Fruit fly (Drosophila melanogaster): ENCODE measurements around the gene gdl-ORF39.
A peak's percentile ranks its signal among the peaks of the same experiment; 100 is the strongest.

Gene gdl-ORF39

dm6 chr3L:15533402-15534129, 24.3 kb downstream of the gdl-ORF39 start (continued):
- TF ChIP-seq CG13624 (GFP tag; optimal IDR thresholded peaks at IDR 0.05) (peak; percentile 1), gsb-n (tag; optimal IDR thresholded peaks at IDR 0.05) (peak; percentile 59), Drgx (GFP tag; IDR thresholded peaks at IDR 0.05) (peak; percentile 61; the same call in 1 of the 2 replicates), CG12391 (tag; optimal IDR thresholded peaks at IDR 0.05) (peak; percentile 32), lov (optimal IDR thresholded peaks at IDR 0.05) (no peak), lov (GFP tag; IDR thresholded peaks at IDR 0.05) (no peak), CG3726 (GFP tag; IDR thresholded peaks at IDR 0.05) (0 out of 3 replicates have a peak, but pooled peaks have one; percentile 58), ken (GFP tag; IDR thresholded peaks at IDR 0.05) (peak; percentile 35; the same call in 1 of the 3 replicates), NC2α (GFP tag; optimal IDR thresholded peaks at IDR 0.05) (no peak), Med (GFP tag) (peak; percentile 86), CG17912 (GFP tag; optimal IDR thresholded peaks at IDR 0.05) (no peak), CG16779 (GFP tag; IDR thresholded peaks at IDR 0.05) (0 out of 2 replicates have a peak, but pooled peaks have one; percentile 3), CG11696 (GFP tag; IDR thresholded peaks at IDR 0.05) (peak; percentile 28; the same call in 1 of the 2 replicates), Ssrp (tag; optimal IDR thresholded peaks at IDR 0.05) (peak; percentile 40), Hr51 (GFP tag; optimal IDR thresholded peaks at IDR 0.05) (peak in 1 of 2 experiments; percentile 65), Six4 (GFP tag; optimal IDR thresholded peaks at IDR 0.05) (peak; percentile 23), CG42726 (GFP tag; IDR thresholded peaks at IDR 0.05; ENCODE audit: partially characterized antibody) (no peak), CG10209 (GFP tag; optimal IDR thresholded peaks at IDR 0.05) (peak; percentile 20), CG15479 (GFP tag; optimal IDR thresholded peaks at IDR 0.05) (no peak), CG16813 (GFP tag; IDR thresholded peaks at IDR 0.05; ENCODE audit: partially characterized antibody) (no peak), CG17829 (tag; optimal IDR thresholded peaks at IDR 0.05) (peak; percentile 42), B-H2 (GFP tag; optimal IDR thresholded peaks at IDR 0.05) (no peak), CG18262 (tag; optimal IDR thresholded peaks at IDR 0.05) (peak; percentile 30), unpg (GFP tag; optimal IDR thresholded peaks at IDR 0.05) (peak; percentile 41)

dm6 chr3L:15534274-15535227, 25.3 kb downstream of the gdl-ORF39 start:
- no peak for TF ChIP-seq repo (GFP tag; optimal IDR thresholded peaks at IDR 0.05)
- TF ChIP-seq CG12104 (GFP tag; optimal IDR thresholded peaks at IDR 0.05), result peak; percentile 30
- TF ChIP-seq az2 (GFP tag; optimal IDR thresholded peaks at IDR 0.05), result peak; percentile 65
- TF ChIP-seq Meics (GFP tag; optimal IDR thresholded peaks at IDR 0.05), result peak; percentile 67
- TF ChIP-seq CG3995 (GFP tag; optimal IDR thresholded peaks at IDR 0.05), result no peak
- peak; percentile 99 for TF ChIP-seq D19B (GFP tag; optimal IDR thresholded peaks at IDR 0.05)
- TF ChIP-seq Fer2 (tag; optimal IDR thresholded peaks at IDR 0.05), result no peak
- TF ChIP-seq Stat92E (GFP tag; optimal IDR thresholded peaks at IDR 0.05), result no peak
- TF ChIP-seq vfl (GFP tag; optimal IDR thresholded peaks at IDR 0.05), result peak; percentile 23
- peak; percentile 51 for TF ChIP-seq Bteb2 (GFP tag; optimal IDR thresholded peaks at IDR 0.05)
- no peak for TF ChIP-seq luna (GFP tag; optimal IDR thresholded peaks at IDR 0.05)
- no peak for TF ChIP-seq CG5245 (GFP tag; optimal IDR thresholded peaks at IDR 0.05)
- TF ChIP-seq crp (GFP tag; optimal IDR thresholded peaks at IDR 0.05), result peak in 1 of 2 experiments; percentile 28
- peak; percentile 40 for TF ChIP-seq CG4820 (GFP tag; optimal IDR thresholded peaks at IDR 0.05)
- TF ChIP-seq Aef1 (GFP tag; IDR thresholded peaks at IDR 0.05), result 0 out of 3 replicates have a peak, but pooled peaks have one; percentile 25
- peak; percentile 16 for TF ChIP-seq fu2 (GFP tag; optimal IDR thresholded peaks at IDR 0.05)
- peak; percentile 61 for TF ChIP-seq sisA (GFP tag; IDR thresholded peaks at IDR 0.05)
- TF ChIP-seq Dfd (GFP tag; optimal IDR thresholded peaks at IDR 0.05), result no peak
- TF ChIP-seq CkIIα-i1 (GFP tag; IDR thresholded peaks at IDR 0.05), result no peak
- TF ChIP-seq chinmo (GFP tag; IDR thresholded peaks at IDR 0.05; ENCODE audit: partially characterized antibody), result peak; percentile 97
- TF ChIP-seq CG10654 (GFP tag; optimal IDR thresholded peaks at IDR 0.05), result peak; percentile 15
- TF ChIP-seq Hr39 (optimal IDR thresholded peaks at IDR 0.05), result no peak
- TF ChIP-seq E2f2 (GFP tag; IDR thresholded peaks at IDR 0.05), result no peak
- no peak for TF ChIP-seq toy (GFP tag; IDR thresholded peaks at IDR 0.05)

Data from whole organism, embryonic.